Worm (Caenorhabditis elegans) whole organism, L4 larva: ENCODE measurements around the gene jmjd-1.1.
A peak's percentile ranks its signal among the peaks of the same experiment; 100 is the strongest.

Experiments
- F10B5.3 ChIP-seq: sonication (generic microtip); optimal IDR thresholded peaks from 2 replicates; lab custom pipeline; 2016; ENCODE audit warnings: mild to moderate bottlenecking, missing genetic modification characterization, missing compliant biosample characterization
- F26F4.8 ChIP-seq: fragments of 200-800 bp; sonication (Bioruptor generic); conservative IDR thresholded peaks from 2 replicates; pipeline ENCODE4 v1.3.6; 2022; ENCODE audit warnings: missing genetic modification characterization, missing compliant biosample characterization
- F49E8.2 ChIP-seq: sonication (generic microtip); optimal IDR thresholded peaks from 2 replicates; lab custom pipeline; 2016; ENCODE audit warnings: missing compliant biosample characterization, mild to moderate bottlenecking, missing genetic modification characterization, borderline replicate concordance
- R02D3.7 ChIP-seq: fragments of 150-350 bp; sonication (generic microtip); optimal IDR thresholded peaks from 3 replicates; lab custom pipeline; 2014; ENCODE audit warnings: missing biosample characterization, missing genetic modification characterization
- T20F7.1 ChIP-seq: fragments of 200-800 bp; sonication (Bioruptor generic); optimal IDR thresholded peaks from 2 replicates; lab custom pipeline; 2018; ENCODE audit warnings: mild to moderate bottlenecking, missing genetic modification characterization, missing compliant biosample characterization
- Y48G9A.11 ChIP-seq: fragments of 200-800 bp; sonication (Bioruptor generic); IDR thresholded peaks from 2 replicates; pipeline ENCODE4 v1.3.6; 2022; ENCODE audit warnings: missing genetic modification reagents, missing genetic modification characterization, missing compliant biosample characterization
- Y5F2A.4 ChIP-seq: fragments of 200-800 bp; sonication (Bioruptor generic); optimal IDR thresholded peaks from 2 replicates; lab custom pipeline; 2018; ENCODE audit warnings: mild to moderate bottlenecking, missing genetic modification characterization, missing compliant biosample characterization
- Y75B8A.6 ChIP-seq: fragments of 200-800 bp; sonication (Bioruptor generic); IDR thresholded peaks from 2 replicates; pipeline ENCODE4 v1.3.6; 2022; ENCODE audit warnings: missing genetic modification reagents, missing genetic modification characterization, missing compliant biosample characterization
- aha-1 ChIP-seq: fragments of 150-350 bp; peaks from one replicate; lab custom pipeline; 2014; ENCODE audit warnings: missing biosample characterization, missing genetic modification characterization
- ama-1 ChIP-seq: fragments of 150-350 bp; optimal IDR thresholded peaks from 2 replicates; lab custom pipeline; 2014; ENCODE audit warnings: inconsistent platforms, mixed read lengths
- ceh-20 ChIP-seq: fragments of 200-800 bp; sonication (Bioruptor generic); IDR thresholded peaks from 2 replicates; pipeline ENCODE4 v1.3.6; 2022; ENCODE audit warnings: missing genetic modification reagents, missing genetic modification characterization, missing compliant biosample characterization
- ceh-28 ChIP-seq: fragments of 150-350 bp; optimal IDR thresholded peaks from 2 replicates; lab custom pipeline; 2014; ENCODE audit warnings: missing biosample characterization, missing genetic modification reagents, missing genetic modification characterization
- ceh-32 ChIP-seq: sonication (generic microtip); optimal IDR thresholded peaks from 2 replicates; lab custom pipeline; 2016; ENCODE audit warnings: mild to moderate bottlenecking, missing genetic modification characterization, missing compliant biosample characterization; ENCODE audit not compliant: poor library complexity
- ces-1 ChIP-seq: fragments of 150-350 bp; sonication (generic microtip); optimal IDR thresholded peaks from 4 replicates; lab custom pipeline; 2014; ENCODE audit warnings: missing biosample characterization, missing genetic modification reagents, missing genetic modification characterization
- cey-2 ChIP-seq: sonication (generic microtip); optimal IDR thresholded peaks from 3 replicates; lab custom pipeline; 2017; ENCODE audit warnings: missing genetic modification characterization, mild to moderate bottlenecking, missing compliant biosample characterization, antibody characterized with exemption, borderline replicate concordance; ENCODE audit not compliant: insufficient read depth
- daf-16 ChIP-seq, 3 experiments: sonication (generic microtip); optimal IDR thresholded peaks; 2 replicates each; lab custom pipeline; 2016 to 2017; ENCODE audit warnings: missing genetic modification characterization in 3 of 3, missing genetic modification reagents in 3 of 3, mild to moderate bottlenecking in 2 of 3, missing compliant biosample characterization in 2 of 3, missing biosample characterization in 1 of 3, moderate library complexity in 1 of 3
- dmd-6 ChIP-seq: fragments of 200-800 bp; sonication (Bioruptor generic); IDR thresholded peaks from 2 replicates; pipeline ENCODE4 v1.3.6; 2022; ENCODE audit warnings: missing genetic modification reagents, missing genetic modification characterization, missing compliant biosample characterization
- duxl-1 ChIP-seq: sonication (generic microtip); optimal IDR thresholded peaks from 2 replicates; lab custom pipeline; 2016; ENCODE audit warnings: mild to moderate bottlenecking, missing genetic modification characterization, moderate library complexity, missing compliant biosample characterization; ENCODE audit not compliant: poor library complexity
- egl-27 ChIP-seq: sonication (generic microtip); optimal IDR thresholded peaks from 3 replicates; lab custom pipeline; 2017; ENCODE audit warnings: missing biosample characterization, missing genetic modification reagents, missing genetic modification characterization
- hif-1 ChIP-seq, 2 experiments: sonication (generic microtip); optimal IDR thresholded peaks; 2 replicates each; lab custom pipeline; 2016 to 2017; ENCODE audit warnings: missing compliant biosample characterization in 2 of 2, missing genetic modification characterization in 2 of 2, missing genetic modification reagents in 2 of 2, missing genotype in 2 of 2, mild to moderate bottlenecking in 1 of 2
- hlh-11 ChIP-seq: fragments of 200-800 bp; sonication (Bioruptor generic); optimal IDR thresholded peaks from 2 replicates; lab custom pipeline; 2018; ENCODE audit warnings: mild to moderate bottlenecking, missing genetic modification characterization, missing compliant biosample characterization
- lim-7 ChIP-seq: fragments of 200-800 bp; sonication (Bioruptor generic); IDR thresholded peaks from 2 replicates; pipeline ENCODE4 v1.3.6; 2022; ENCODE audit warnings: missing genetic modification characterization, missing compliant biosample characterization
- lin-13 ChIP-seq: fragments of 150-350 bp; optimal IDR thresholded peaks from 2 replicates; lab custom pipeline; 2014; ENCODE audit warnings: missing biosample characterization, missing genetic modification reagents, missing genetic modification characterization
- lin-15B ChIP-seq: fragments of 150-350 bp; sonication (generic microtip); optimal IDR thresholded peaks from 3 replicates; lab custom pipeline; 2014; ENCODE audit warnings: missing biosample characterization, missing genetic modification characterization
- lin-38 ChIP-seq: fragments of 200-800 bp; sonication (Bioruptor generic); IDR thresholded peaks from 2 replicates; pipeline ENCODE4 v1.3.6; 2022; ENCODE audit warnings: missing genetic modification reagents, missing genetic modification characterization, missing compliant biosample characterization
- lin-39 ChIP-seq: fragments of 150-350 bp; optimal IDR thresholded peaks from 2 replicates; lab custom pipeline; 2014; ENCODE audit warnings: missing biosample characterization, missing genetic modification reagents, missing genetic modification characterization
- madf-9 ChIP-seq: fragments of 200-800 bp; sonication (Bioruptor generic); conservative IDR thresholded peaks from 2 replicates; pipeline ENCODE4 v1.3.6; 2022; ENCODE audit warnings: missing genetic modification reagents, missing genetic modification characterization, missing compliant biosample characterization
- mdl-1 ChIP-seq, 2 experiments: fragments of 150-350 bp in 1 of 2; sonication (generic microtip) in 1 of 2; optimal IDR thresholded peaks; 2 replicates each; lab custom pipeline; 2014 to 2017; ENCODE audit warnings: missing biosample characterization in 2 of 2, missing genetic modification characterization in 2 of 2
- mep-1 ChIP-seq: fragments of 150-350 bp; sonication (generic microtip); optimal IDR thresholded peaks from 3 replicates; lab custom pipeline; 2014; ENCODE audit warnings: missing biosample characterization, missing genetic modification characterization
- mxl-2 ChIP-seq: fragments of 200-800 bp; sonication (Bioruptor generic); conservative IDR thresholded peaks from 2 replicates; pipeline ENCODE4 v1.3.6; 2022; ENCODE audit warnings: missing genetic modification reagents, missing genetic modification characterization, missing compliant biosample characterization
- nhr-10 ChIP-seq: fragments of 150-350 bp; optimal IDR thresholded peaks from 2 replicates; lab custom pipeline; 2014; ENCODE audit warnings: missing biosample characterization, missing genetic modification characterization
- nhr-111 ChIP-seq: fragments of 200-800 bp; sonication (Bioruptor generic); optimal IDR thresholded peaks from 2 replicates; lab custom pipeline; 2018; ENCODE audit warnings: mild to moderate bottlenecking, missing genetic modification characterization, missing compliant biosample characterization
- nhr-237 ChIP-seq: sonication (generic microtip); optimal IDR thresholded peaks from 2 replicates; lab custom pipeline; 2017; ENCODE audit warnings: missing biosample characterization, missing genetic modification characterization
- nhr-28 ChIP-seq: fragments of 150-350 bp; optimal IDR thresholded peaks from 2 replicates; lab custom pipeline; 2014; ENCODE audit warnings: missing biosample characterization, missing genetic modification characterization
- nhr-42 ChIP-seq: fragments of 200-800 bp; sonication (Bioruptor generic); IDR thresholded peaks from 2 replicates; pipeline ENCODE4 v1.3.6; 2022; ENCODE audit warnings: missing genetic modification characterization, missing compliant biosample characterization
- nhr-48 ChIP-seq: sonication (generic microtip); optimal IDR thresholded peaks from 2 replicates; lab custom pipeline; 2016; ENCODE audit warnings: mild to moderate bottlenecking, missing genetic modification characterization, missing compliant biosample characterization
- nhr-6 ChIP-seq: fragments of 150-350 bp; optimal IDR thresholded peaks from 2 replicates; lab custom pipeline; 2014; ENCODE audit warnings: missing biosample characterization, missing genetic modification characterization
- nhr-76 ChIP-seq: fragments of 150-350 bp; optimal IDR thresholded peaks from 2 replicates; lab custom pipeline; 2014; ENCODE audit warnings: missing biosample characterization, missing genetic modification characterization
- pha-4 ChIP-seq, 2 experiments: fragments of 150-350 bp in 1 of 2; fragments of 200-800 bp in 1 of 2; sonication (Bioruptor generic) in 1 of 2; IDR thresholded peaks in 1 of 2; optimal IDR thresholded peaks in 1 of 2; 2 replicates each; pipeline versions ENCODE4 v1.3.6 to Lab custom; 2014 to 2022; ENCODE audit warnings: missing genetic modification characterization in 2 of 2, missing genetic modification reagents in 2 of 2, missing biosample characterization in 1 of 2, missing compliant biosample characterization in 1 of 2
- pqm-1 ChIP-seq: sonication (generic microtip); optimal IDR thresholded peaks from 2 replicates; lab custom pipeline; 2017; ENCODE audit warnings: missing biosample characterization, missing genetic modification characterization
- spr-1 ChIP-seq: sonication (generic microtip); optimal IDR thresholded peaks from 2 replicates; lab custom pipeline; 2016; ENCODE audit warnings: mild to moderate bottlenecking, missing genetic modification characterization, missing compliant biosample characterization
- unc-62 ChIP-seq, 3 experiments: fragments of 150-350 bp in 1 of 3; sonication (generic microtip); optimal IDR thresholded peaks in 2 of 3; peaks in 1 of 3; 1 replicate in 1 of 3; 2 replicates in 2 of 3; lab custom pipeline; 2014 to 2017; ENCODE audit warnings: missing biosample characterization in 3 of 3, missing genetic modification characterization in 3 of 3, missing genetic modification reagents in 3 of 3, missing genotype in 1 of 3
- vab-7 ChIP-seq: fragments of 200-800 bp; sonication (Bioruptor generic); IDR thresholded peaks from 2 replicates; pipeline ENCODE4 v1.3.6; 2022; ENCODE audit warnings: missing genetic modification reagents, missing genetic modification characterization, missing compliant biosample characterization
- zip-2 ChIP-seq: fragments of 150-350 bp; optimal IDR thresholded peaks from 2 replicates; lab custom pipeline; 2014; ENCODE audit warnings: missing biosample characterization, missing genetic modification characterization
- ztf-7 ChIP-seq: fragments of 150-350 bp; optimal IDR thresholded peaks from 2 replicates; lab custom pipeline; 2014; ENCODE audit warnings: missing biosample characterization, missing genetic modification characterization

jmjd-1.1 gene

DNA sequence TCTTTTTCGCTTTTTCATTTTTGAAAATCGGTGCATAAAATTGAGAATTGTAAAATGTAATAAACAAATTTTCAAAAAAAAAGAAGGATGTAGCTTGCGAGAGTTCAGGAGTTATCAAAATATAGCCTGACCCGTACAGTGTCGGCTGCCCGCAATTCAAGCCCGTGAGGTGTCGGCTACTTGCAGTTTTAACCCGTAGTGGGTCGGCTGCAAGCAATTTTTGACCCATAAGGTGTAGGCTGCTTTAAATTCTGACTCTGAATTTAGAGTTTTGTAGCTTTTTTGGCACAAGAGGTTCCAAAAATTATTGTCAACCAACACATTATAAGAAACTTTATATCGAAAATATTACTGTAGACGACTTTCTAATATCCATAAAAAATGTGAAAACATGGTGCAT lies 39.6 kb downstream of the jmjd-1.1 start (continued):
- TF ChIP-seq ces-1 (GFP tag; lab: Kevin White, UChicago) (no peak), lin-13 (GFP tag; lab: Kevin White, UChicago) (peak; percentile 55), pha-4 (GFP tag; IDR thresholded peaks at IDR 0.05; lab: Robert Waterston, UW) (no peak), pha-4 (tag; optimal IDR thresholded peaks at IDR 0.05; lab: Kevin White, UChicago) (no peak), nhr-42 (no peak), mep-1 (tag; lab: Kevin White, UChicago) (peak; percentile 52), F49E8.2 (tag; lab: Kevin White, UChicago) (no peak), ceh-28 (tag; lab: Kevin White, UChicago) (no peak), spr-1 (tag; lab: Kevin White, UChicago) (no peak), F26F4.8 (GFP tag; lab: Robert Waterston, UW) (no peak), daf-16 (GFP tag; optimal IDR thresholded peaks at IDR 0.05; lab: Kevin White, UChicago) (no peak), daf-16 (tag; optimal IDR thresholded peaks at IDR 0.05; lab: Kevin White, UChicago) (no peak), ama-1 (lab: Kevin White, UChicago) (peak; percentile 57), egl-27 (tag; lab: Kevin White, UChicago) (no peak), nhr-76 (tag; lab: Kevin White, UChicago) (no peak), vab-7 (GFP tag; lab: Robert Waterston, UW) (no peak), zip-2 (tag; lab: Kevin White, UChicago) (no peak), Y48G9A.11 (GFP tag; lab: Robert Waterston, UW) (no peak), madf-9 (no peak), ceh-20 (no peak), Y75B8A.6 (GFP tag; lab: Robert Waterston, UW) (no peak)

DNA sequence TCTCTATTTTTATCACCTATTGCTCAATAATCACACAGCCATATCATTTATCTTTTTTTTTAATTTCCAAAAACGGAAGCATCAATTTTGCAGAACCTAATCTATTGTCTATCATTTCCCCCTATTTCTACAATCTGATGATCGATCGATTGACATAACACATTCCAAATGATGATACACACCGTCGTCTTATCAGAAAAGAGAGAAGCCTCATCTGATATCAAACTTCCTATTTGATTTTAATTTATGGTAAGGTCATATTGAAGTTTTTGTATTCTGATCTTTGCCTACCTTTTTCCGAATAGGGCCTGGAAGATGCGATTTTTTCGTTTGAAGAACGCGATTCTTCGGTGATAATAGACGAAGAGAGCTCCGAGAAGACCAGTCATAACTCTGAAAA lies 43.2 kb downstream of the jmjd-1.1 start:
- TF ChIP-seq cey-2 (tag; lab: Kevin White, UChicago) (no peak), nhr-28 (tag; lab: Kevin White, UChicago) (peak; percentile 31), aha-1 (tag; lab: Kevin White, UChicago) (peak; percentile 79)

DNA sequence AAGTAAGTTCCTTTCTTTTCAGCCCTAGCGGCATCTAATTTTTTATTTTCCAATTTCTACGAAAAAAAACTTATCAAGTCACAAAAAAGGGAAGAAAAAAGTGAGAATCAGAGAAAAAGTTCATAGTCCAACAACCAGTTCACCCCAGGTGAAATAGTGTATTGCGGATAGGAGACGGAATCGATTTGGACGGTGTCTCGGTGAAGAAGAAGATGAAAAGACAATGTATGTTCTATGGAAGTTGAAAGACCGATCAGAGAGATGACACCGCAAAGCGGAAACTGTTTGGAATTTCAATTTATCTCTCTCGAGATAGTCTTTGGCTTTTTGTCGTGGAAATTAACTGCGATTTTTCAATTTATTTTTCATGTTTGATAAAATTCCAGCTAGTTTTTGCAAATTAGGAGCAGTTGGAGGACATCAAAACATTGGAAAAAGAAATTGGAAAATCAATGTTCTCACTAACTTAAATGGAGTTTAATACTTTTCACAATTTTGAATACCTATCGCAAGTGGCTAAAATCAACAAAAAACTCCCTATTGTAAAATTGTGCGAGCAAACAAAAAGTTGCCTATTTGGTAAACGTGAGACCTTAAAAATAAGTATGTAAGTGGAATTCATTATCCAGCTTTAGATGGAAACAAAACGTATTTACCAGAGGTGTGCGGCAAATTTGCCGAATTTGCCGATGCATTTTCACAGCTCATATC lies 46.0 kb downstream of the jmjd-1.1 start:
- TF ChIP-seq lin-15B (tag; lab: Kevin White, UChicago) (no peak), mdl-1 (tag; optimal IDR thresholded peaks at IDR 0.05; lab: Kevin White, UChicago) (peak in 1 of 2 experiments; percentile 22), ztf-7 (tag; lab: Kevin White, UChicago) (no peak), nhr-111 (GFP tag; lab: Kevin White, UChicago) (no peak), lim-7 (GFP tag; lab: Robert Waterston, UW) (no peak), hlh-11 (tag; lab: Kevin White, UChicago) (peak; percentile 31), lin-39 (tag; lab: Kevin White, UChicago) (no peak), aha-1 (tag; lab: Kevin White, UChicago) (no peak), dmd-6 (peak; percentile 28; the same call in 1 of the 2 replicates), F10B5.3 (tag; lab: Kevin White, UChicago) (no peak), lin-13 (GFP tag; lab: Kevin White, UChicago) (no peak), ceh-32 (tag; lab: Kevin White, UChicago) (no peak), Y5F2A.4 (no peak), R02D3.7 (no peak), nhr-6 (tag; lab: Kevin White, UChicago) (no peak), lin-38 (GFP tag; lab: Robert Waterston, UW) (no peak), mxl-2 (GFP tag; lab: Robert Waterston, UW) (no peak), nhr-28 (tag; lab: Kevin White, UChicago) (peak; percentile 6), nhr-10 (tag; lab: Kevin White, UChicago) (no peak), T20F7.1 (GFP tag; lab: Kevin White, UChicago) (no peak), hif-1 (tag; optimal IDR thresholded peaks at IDR 0.05; lab: Kevin White, UChicago) (no peak), nhr-237 (tag; lab: Kevin White, UChicago) (no peak), duxl-1 (tag; lab: Kevin White, UChicago) (no peak), nhr-48 (tag; lab: Kevin White, UChicago) (peak; percentile 12), pqm-1 (no peak), vab-7 (GFP tag; lab: Robert Waterston, UW) (no peak), unc-62 (GFP tag; optimal IDR thresholded peaks at IDR 0.05 in 1 of 2; lab: Kevin White, UChicago) (peak in 1 of 2 experiments; percentile 92), unc-62 (tag; optimal IDR thresholded peaks at IDR 0.05; lab: Kevin White, UChicago) (no peak)
